Worm (Caenorhabditis elegans) whole organism, L3 larva: ENCODE results near the gene wrk-1.

Experiments
- R02D3.7 ChIP-seq: fragments of 150-350 bp; optimal IDR thresholded peaks from 2 replicates; lab custom pipeline; 2014; ENCODE audit warnings: missing biosample characterization, missing genetic modification characterization
- aly-2 ChIP-seq: fragments of 150-350 bp; optimal IDR thresholded peaks from 2 replicates; lab custom pipeline; 2014; ENCODE audit warnings: missing biosample characterization, missing genetic modification characterization
- ama-1 ChIP-seq: fragments of 150-350 bp; optimal IDR thresholded peaks from 2 replicates; lab custom pipeline; 2018
- ceh-16 ChIP-seq: sonication (generic microtip); optimal IDR thresholded peaks from 2 replicates; lab custom pipeline; 2017; ENCODE audit warnings: missing biosample characterization, missing genetic modification characterization
- ceh-28 ChIP-seq: fragments of 150-350 bp; optimal IDR thresholded peaks from 2 replicates; lab custom pipeline; 2014; ENCODE audit warnings: missing biosample characterization, missing genetic modification reagents, missing genetic modification characterization
- ceh-82 ChIP-seq: fragments of 150-350 bp; optimal IDR thresholded peaks from 2 replicates; lab custom pipeline; 2014; ENCODE audit warnings: missing biosample characterization, missing genetic modification characterization
- ceh-9 ChIP-seq: sonication (generic microtip); optimal IDR thresholded peaks from 2 replicates; lab custom pipeline; 2018; ENCODE audit warnings: missing biosample characterization, missing genetic modification characterization
- daf-12 ChIP-seq: fragments of 150-350 bp; optimal IDR thresholded peaks from 2 replicates; lab custom pipeline; 2014; ENCODE audit warnings: missing biosample characterization, missing genetic modification reagents, missing genetic modification characterization
- egl-27 ChIP-seq: sonication (generic microtip); optimal IDR thresholded peaks from 4 replicates; lab custom pipeline; 2017; ENCODE audit warnings: missing biosample characterization, missing genetic modification reagents, missing genetic modification characterization
- egl-5 ChIP-seq: fragments of 150-350 bp; optimal IDR thresholded peaks from 2 replicates; lab custom pipeline; 2017; ENCODE audit warnings: missing biosample characterization, missing genetic modification reagents, missing genetic modification characterization, inconsistent platforms
- elt-1 ChIP-seq: fragments of 150-350 bp; optimal IDR thresholded peaks from 2 replicates; lab custom pipeline; 2014; ENCODE audit warnings: missing biosample characterization, missing genetic modification characterization
- elt-2 ChIP-seq: sonication (generic microtip); optimal IDR thresholded peaks from 2 replicates; lab custom pipeline; 2016; ENCODE audit warnings: missing genetic modification reagents, mild to moderate bottlenecking, missing genetic modification characterization, missing compliant biosample characterization
- eor-1 ChIP-seq, 2 experiments: fragments of 150-350 bp; optimal IDR thresholded peaks; 2 replicates each; lab custom pipeline; 2014 to 2018; ENCODE audit warnings: missing biosample characterization in 2 of 2, missing genetic modification characterization in 2 of 2
- fkh-10 ChIP-seq: sonication (generic microtip); optimal IDR thresholded peaks from 2 replicates; lab custom pipeline; 2017; ENCODE audit warnings: missing biosample characterization, missing genetic modification reagents, missing genetic modification characterization
- fos-1 ChIP-seq: fragments of 150-350 bp; optimal IDR thresholded peaks from 2 replicates; lab custom pipeline; 2014; ENCODE audit warnings: missing biosample characterization, missing genetic modification characterization
- hmg-11 ChIP-seq: sonication (generic microtip); optimal IDR thresholded peaks from 2 replicates; lab custom pipeline; 2016; ENCODE audit warnings: missing genetic modification characterization, missing compliant biosample characterization
- jun-1 ChIP-seq: fragments of 150-350 bp; optimal IDR thresholded peaks from 2 replicates; lab custom pipeline; 2014; ENCODE audit warnings: missing biosample characterization, missing genetic modification reagents, missing genetic modification characterization
- lin-15B ChIP-seq: fragments of 150-350 bp; optimal IDR thresholded peaks from 2 replicates; lab custom pipeline; 2014; ENCODE audit warnings: missing biosample characterization, missing genetic modification characterization
- lin-39 ChIP-seq: fragments of 150-350 bp; optimal IDR thresholded peaks from 2 replicates; lab custom pipeline; 2018; ENCODE audit warnings: missing biosample characterization, missing genetic modification reagents, missing genetic modification characterization
- lsy-12 ChIP-seq: sonication (generic microtip); optimal IDR thresholded peaks from 2 replicates; lab custom pipeline; 2016; ENCODE audit warnings: mild to moderate bottlenecking, missing genetic modification characterization, missing compliant biosample characterization
- mdl-1 ChIP-seq: fragments of 150-350 bp; optimal IDR thresholded peaks from 2 replicates; lab custom pipeline; 2014; ENCODE audit warnings: missing biosample characterization, missing genetic modification characterization
- mml-1 ChIP-seq: fragments of 150-350 bp; sonication (generic microtip); optimal IDR thresholded peaks from 3 replicates; lab custom pipeline; 2014; ENCODE audit warnings: missing biosample characterization, missing genetic modification characterization
- nfya-1 ChIP-seq: sonication (generic microtip); optimal IDR thresholded peaks from 2 replicates; lab custom pipeline; 2017; ENCODE audit warnings: missing genetic modification characterization, mild to moderate bottlenecking, missing compliant biosample characterization, antibody characterized with exemption, moderate library complexity; ENCODE audit not compliant: insufficient read depth
- nhr-11 ChIP-seq: fragments of 150-350 bp; optimal IDR thresholded peaks from 2 replicates; lab custom pipeline; 2014; ENCODE audit warnings: missing biosample characterization, missing genetic modification characterization
- nhr-23 ChIP-seq: fragments of 150-350 bp; optimal IDR thresholded peaks from 2 replicates; lab custom pipeline; 2014; ENCODE audit warnings: missing biosample characterization, missing genetic modification reagents, missing genetic modification characterization
- nhr-237 ChIP-seq: fragments of 150-350 bp; optimal IDR thresholded peaks from 2 replicates; lab custom pipeline; 2014; ENCODE audit warnings: missing biosample characterization, missing genetic modification characterization
- nhr-25 ChIP-seq: sonication (generic microtip); optimal IDR thresholded peaks from 2 replicates; lab custom pipeline; 2017; ENCODE audit warnings: missing biosample characterization, missing genetic modification characterization
- nhr-28 ChIP-seq: fragments of 150-350 bp; optimal IDR thresholded peaks from 2 replicates; lab custom pipeline; 2014; ENCODE audit warnings: missing biosample characterization, missing genetic modification characterization
- nhr-43 ChIP-seq: sonication (generic microtip); optimal IDR thresholded peaks from 2 replicates; lab custom pipeline; 2016; ENCODE audit warnings: mild to moderate bottlenecking, missing genetic modification characterization, missing compliant biosample characterization; ENCODE audit not compliant: poor library complexity, severe bottlenecking
- nhr-67 ChIP-seq: fragments of 150-350 bp; optimal IDR thresholded peaks from 2 replicates; lab custom pipeline; 2014; ENCODE audit warnings: missing biosample characterization, missing genetic modification characterization
- nhr-76 ChIP-seq: fragments of 150-350 bp; sonication (generic microtip); optimal IDR thresholded peaks from 5 replicates; lab custom pipeline; 2014; ENCODE audit warnings: missing biosample characterization, missing genetic modification characterization
- pha-4 ChIP-seq: fragments of 150-350 bp; optimal IDR thresholded peaks from 2 replicates; lab custom pipeline; 2014; ENCODE audit warnings: missing biosample characterization, missing genetic modification reagents, missing genetic modification characterization
- pqm-1 ChIP-seq: fragments of 150-350 bp; optimal IDR thresholded peaks from 2 replicates; lab custom pipeline; 2017; ENCODE audit warnings: missing biosample characterization, missing genetic modification characterization, inconsistent platforms
- sea-2 ChIP-seq: fragments of 150-350 bp; sonication (generic microtip); optimal IDR thresholded peaks from 4 replicates; lab custom pipeline; 2014; ENCODE audit warnings: missing biosample characterization, missing genetic modification reagents, missing genetic modification characterization
- skn-1 ChIP-seq: fragments of 150-350 bp; optimal IDR thresholded peaks from 2 replicates; lab custom pipeline; 2014; ENCODE audit warnings: missing biosample characterization, missing genetic modification characterization
- snpc-4 ChIP-seq: fragments of 150-350 bp; optimal IDR thresholded peaks from 2 replicates; lab custom pipeline; 2014; ENCODE audit warnings: missing biosample characterization, missing genetic modification characterization
- tbx-2 ChIP-seq: sonication (generic microtip); optimal IDR thresholded peaks from 2 replicates; lab custom pipeline; 2016; ENCODE audit warnings: mild to moderate bottlenecking, missing genetic modification characterization, missing compliant biosample characterization
- unc-39 ChIP-seq: sonication (generic microtip); optimal IDR thresholded peaks from 4 replicates; lab custom pipeline; 2017; ENCODE audit warnings: missing biosample characterization, missing genetic modification characterization
- unc-62 ChIP-seq: fragments of 150-350 bp; sonication (generic microtip); optimal IDR thresholded peaks from 4 replicates; lab custom pipeline; 2014; ENCODE audit warnings: missing biosample characterization, missing genetic modification reagents, missing genetic modification characterization
- zag-1 ChIP-seq: fragments of 150-350 bp; optimal IDR thresholded peaks from 2 replicates; lab custom pipeline; 2014; ENCODE audit warnings: missing biosample characterization, missing genetic modification characterization

wrk-1 gene

ce11 chrX:8381651-8382050, 10.7 kb downstream of the wrk-1 start:
- TF ChIP-seq lsy-12 (peak; percentile 42), lin-39 (tag; lab: Kevin White, UChicago) (peak; percentile 1), elt-2 (tag; lab: Kevin White, UChicago) (peak; percentile 22), unc-39 (tag; lab: Kevin White, UChicago) (no peak)

- TF ChIP-seq nhr-43 (tag; lab: Kevin White, UChicago), result no peak
- TF ChIP-seq ceh-9 (tag; lab: Kevin White, UChicago), result no peak
- no peak for TF ChIP-seq unc-39 (tag; lab: Kevin White, UChicago)
- no peak for TF ChIP-seq ama-1 (lab: Kevin White, UChicago)
- no peak for TF ChIP-seq snpc-4 (tag; lab: Kevin White, UChicago)
- TF ChIP-seq egl-5 (tag; lab: Kevin White, UChicago), result no peak
- no peak for TF ChIP-seq sea-2 (GFP tag; lab: Kevin White, UChicago)
- peak; percentile 54 for TF ChIP-seq skn-1 (tag; lab: Kevin White, UChicago)
- no peak for TF ChIP-seq daf-12 (tag; lab: Kevin White, UChicago)
- no peak for TF ChIP-seq unc-62
- no peak for TF ChIP-seq mml-1 (tag; lab: Kevin White, UChicago)
- no peak for TF ChIP-seq nhr-25 (tag; lab: Kevin White, UChicago)
- no peak for TF ChIP-seq nhr-67
- no peak for TF ChIP-seq R02D3.7 (tag; lab: Kevin White, UChicago)
- no peak for TF ChIP-seq ceh-28 (tag; lab: Kevin White, UChicago)
- TF ChIP-seq mdl-1 (tag; lab: Kevin White, UChicago), result no peak
- TF ChIP-seq nhr-76 (tag; lab: Kevin White, UChicago), result no peak
- peak; percentile 4 for TF ChIP-seq pqm-1 (tag; lab: Kevin White, UChicago)
- TF ChIP-seq nhr-28 (tag; lab: Kevin White, UChicago), result no peak
- TF ChIP-seq fkh-10 (GFP tag; lab: Kevin White, UChicago), result peak; percentile 68
- no peak for TF ChIP-seq lin-15B (tag; lab: Kevin White, UChicago)
- peak; percentile 0 for TF ChIP-seq jun-1 (tag; lab: Kevin White, UChicago)
- no peak for TF ChIP-seq fos-1
- peak; percentile 4 for TF ChIP-seq hmg-11
- peak; percentile 82 for TF ChIP-seq nfya-1 (tag; lab: Kevin White, UChicago)
- TF ChIP-seq lin-39 (tag; lab: Kevin White, UChicago), result peak; percentile 61
- TF ChIP-seq ceh-16 (tag; lab: Kevin White, UChicago), result no peak
- TF ChIP-seq, all 47 proteins: peak for 7
Measured at ce11 chrX:8378312-8378711, 14.1 kb downstream of the wrk-1 start, which contains the start of gene tbc-18. Gene tbc-18 (plus strand): TSS chrX:8378557.

ce11 chrX:8371906-8372305, 20.5 kb downstream of the wrk-1 start, which contains the start of gene nep-15:
Gene nep-15 (plus strand): TSS chrX:8372206.
- TF ChIP-seq fos-1 (no peak), sea-2 (GFP tag; lab: Kevin White, UChicago) (no peak), nhr-23 (tag; lab: Kevin White, UChicago) (no peak), ceh-82 (tag; lab: Kevin White, UChicago) (no peak), skn-1 (tag; lab: Kevin White, UChicago) (no peak), hmg-11 (no peak), nhr-237 (tag; lab: Kevin White, UChicago) (no peak), elt-2 (tag; lab: Kevin White, UChicago) (no peak), pqm-1 (tag; lab: Kevin White, UChicago) (no peak), lin-15B (tag; lab: Kevin White, UChicago) (no peak), nhr-11 (no peak), zag-1 (tag; lab: Kevin White, UChicago) (no peak), elt-1 (tag; lab: Kevin White, UChicago) (no peak), lsy-12 (no peak), unc-62 (no peak), ceh-28 (tag; lab: Kevin White, UChicago) (no peak), nfya-1 (tag; lab: Kevin White, UChicago) (no peak)

- TF ChIP-seq pha-4 (tag; lab: Kevin White, UChicago), result peak; percentile 80
- TF ChIP-seq snpc-4 (tag; lab: Kevin White, UChicago), result peak; percentile 69
- peak; percentile 72 for TF ChIP-seq tbx-2
- peak; percentile 81 for TF ChIP-seq jun-1 (tag; lab: Kevin White, UChicago)
- no peak for TF ChIP-seq sea-2 (GFP tag; lab: Kevin White, UChicago)
- peak; percentile 56 for TF ChIP-seq hmg-11
- no peak for TF ChIP-seq zag-1 (tag; lab: Kevin White, UChicago)
- TF ChIP-seq egl-27 (tag; lab: Kevin White, UChicago), result peak; percentile 3
- TF ChIP-seq ceh-28 (tag; lab: Kevin White, UChicago), result peak; percentile 45
- no peak for TF ChIP-seq eor-1 (tag; optimal IDR thresholded peaks at IDR 0.05; lab: Kevin White, UChicago)
- TF ChIP-seq pqm-1 (tag; lab: Kevin White, UChicago), result peak; percentile 82
- TF ChIP-seq R02D3.7 (tag; lab: Kevin White, UChicago), result peak; percentile 42
- no peak for TF ChIP-seq aly-2 (tag; lab: Kevin White, UChicago)
- peak; percentile 62 for TF ChIP-seq elt-2 (tag; lab: Kevin White, UChicago)
- peak; percentile 63 for TF ChIP-seq lin-39 (tag; lab: Kevin White, UChicago)
- TF ChIP-seq nfya-1 (tag; lab: Kevin White, UChicago), result peak; percentile 86
- no peak for TF ChIP-seq ama-1 (lab: Kevin White, UChicago)
- peak; percentile 64 for TF ChIP-seq lin-15B (tag; lab: Kevin White, UChicago)
- TF ChIP-seq lsy-12, result peak; percentile 8
Measured at ce11 chrX:8368210-8368609, 24.2 kb downstream of the wrk-1 start.
